Fruit fly (Drosophila melanogaster) whole organism, prepupa: ENCODE measurements around the gene caz.

ENCODE experiments used
- CG32006 ChIP-seq: fragments of 200-800 bp; sonication (Bioruptor generic); optimal IDR thresholded peaks from 3 replicates; lab custom pipeline; 2017; ENCODE audit warnings: missing biosample characterization, mild to moderate bottlenecking, missing genetic modification characterization
- CG3919 ChIP-seq: fragments of 200-800 bp; sonication (Bioruptor generic); optimal IDR thresholded peaks from 3 replicates; lab custom pipeline; 2016; ENCODE audit warnings: missing biosample characterization, missing genetic modification characterization
- CG6792 ChIP-seq: fragments of 200-800 bp; sonication (Bioruptor generic); optimal IDR thresholded peaks from 3 replicates; lab custom pipeline; 2016; ENCODE audit warnings: missing biosample characterization, missing genetic modification characterization
- Gug ChIP-seq: fragments of 200-800 bp; sonication (Bioruptor generic); IDR thresholded peaks from 2 replicates; pipeline ENCODE4 v1.3.6; 2022; ENCODE audit warnings: missing biosample characterization, missing genetic modification characterization
- Hr38 ChIP-seq: sonication (Bioruptor generic); optimal IDR thresholded peaks from 2 replicates; lab custom pipeline; 2016; ENCODE audit warnings: missing biosample characterization, missing genetic modification characterization
- Lpt ChIP-seq: fragments of 200-800 bp; sonication (Bioruptor generic); optimal IDR thresholded peaks from 3 replicates; lab custom pipeline; 2016; ENCODE audit warnings: missing biosample characterization, missing genetic modification characterization
- ss ChIP-seq, 2 experiments: fragments of 200-800 bp; sonication (Bioruptor generic); optimal IDR thresholded peaks; 2 replicates in 1 of 2; 3 replicates in 1 of 2; lab custom pipeline; 2017 to 2018; ENCODE audit warnings: mild to moderate bottlenecking in 2 of 2, missing biosample characterization in 2 of 2, missing genetic modification characterization in 2 of 2, moderate library complexity in 1 of 2

dm6 chrX:16325472-16325871, 36.9 kb downstream of the caz start, which contains the start of gene CalpC:
- TF ChIP-seq CG32006 (GFP tag; lab: Kevin White, UChicago) (no peak), Gug (GFP tag; lab: Robert Waterston, UW) (no peak), CG3919 (no peak), CG6792 (GFP tag; lab: Kevin White, UChicago) (no peak), ss (GFP tag; optimal IDR thresholded peaks at IDR 0.05; lab: Kevin White, UChicago) (peak; percentile 13 to 45), Lpt (GFP tag; lab: Kevin White, UChicago) (no peak), Hr38 (GFP tag; lab: Kevin White, UChicago) (no peak)
